Fruit fly (Drosophila melanogaster) whole organism, embryonic: Measurements from ENCODE around the gene Reck.
A peak's percentile ranks its signal among the peaks of the same experiment; 100 is the strongest.

Experiments used
- Atf6 ChIP-seq: fragments of 200-800 bp; sonication (Bioruptor generic); IDR thresholded peaks from 2 replicates; pipeline ENCODE4 v1.3.6; 2022; ENCODE audit warnings: missing biosample characterization, missing genetic modification characterization
- BtbVII ChIP-seq: fragments of 200-800 bp; sonication (Bioruptor generic); optimal IDR thresholded peaks from 3 replicates; lab custom pipeline; 2017; ENCODE audit warnings: missing biosample characterization, mild to moderate bottlenecking, missing genetic modification characterization
- CG12071 ChIP-seq: fragments of 200-800 bp; sonication (Bioruptor generic); optimal IDR thresholded peaks from 3 replicates; lab custom pipeline; 2018; ENCODE audit warnings: missing biosample characterization, mild to moderate bottlenecking, missing genetic modification characterization
- CG1233 ChIP-seq: fragments of 200-800 bp; sonication (Bioruptor generic); optimal IDR thresholded peaks from 4 replicates; lab custom pipeline; 2018; ENCODE audit warnings: missing biosample characterization, mild to moderate bottlenecking, missing genetic modification characterization
- CG14050 ChIP-seq: fragments of 200-800 bp; sonication (Bioruptor generic); IDR thresholded peaks from 3 replicates; pipeline ENCODE4 v1.3.6; 2022; ENCODE audit warnings: missing biosample characterization, missing genetic modification characterization
- CG15073 ChIP-seq: fragments of 200-800 bp; sonication (Bioruptor generic); optimal IDR thresholded peaks from 2 replicates; lab custom pipeline; 2016; ENCODE audit warnings: missing biosample characterization, missing genetic modification characterization
- CG17328 ChIP-seq: fragments of 200-800 bp; sonication (Bioruptor generic); IDR thresholded peaks from 2 replicates; pipeline ENCODE4 v1.3.6; 2022; ENCODE audit warnings: missing biosample characterization, missing genetic modification characterization
- CG17802 ChIP-seq: fragments of 200-800 bp; sonication (Bioruptor generic); optimal IDR thresholded peaks from 2 replicates; lab custom pipeline; 2018; ENCODE audit warnings: missing biosample characterization, mild to moderate bottlenecking, missing genetic modification characterization, moderate library complexity
- CG33213 ChIP-seq: fragments of 200-800 bp; sonication (Bioruptor generic); optimal IDR thresholded peaks from 3 replicates; lab custom pipeline; 2016; ENCODE audit warnings: missing biosample characterization, missing genetic modification characterization
- CG5245 ChIP-seq: fragments of 200-800 bp; sonication (Bioruptor generic); optimal IDR thresholded peaks from 3 replicates; lab custom pipeline; 2016; ENCODE audit warnings: missing biosample characterization, missing genetic modification characterization
- CG6254 ChIP-seq: fragments of 200-800 bp; sonication (Bioruptor generic); optimal IDR thresholded peaks from 3 replicates; lab custom pipeline; 2017; ENCODE audit warnings: mild to moderate bottlenecking, missing biosample characterization, missing genetic modification reagents, missing genetic modification characterization
- CG7839 ChIP-seq: fragments of 200-800 bp; sonication (Bioruptor generic); optimal IDR thresholded peaks from 3 replicates; lab custom pipeline; 2018; ENCODE audit warnings: missing biosample characterization, mild to moderate bottlenecking, missing genetic modification characterization, moderate library complexity
- CG7928 ChIP-seq: fragments of 200-800 bp; sonication (Bioruptor generic); optimal IDR thresholded peaks from 2 replicates; lab custom pipeline; 2017; ENCODE audit warnings: missing biosample characterization, mild to moderate bottlenecking, missing genetic modification characterization
- CG7963 ChIP-seq: fragments of 200-800 bp; sonication (Bioruptor generic); IDR thresholded peaks from 3 replicates; pipeline ENCODE4 v1.3.6; 2022; ENCODE audit warnings: missing biosample characterization, missing genetic modification characterization; ENCODE audit not compliant: partially characterized antibody
- CG9817 ChIP-seq: fragments of 200-800 bp; sonication (Bioruptor generic); optimal IDR thresholded peaks from 2 replicates; lab custom pipeline; 2018; ENCODE audit warnings: missing biosample characterization, mild to moderate bottlenecking, missing genetic modification characterization, moderate library complexity
- GATAe ChIP-seq: fragments of 200-800 bp; sonication (Bioruptor generic); conservative IDR thresholded peaks from 2 replicates; pipeline ENCODE4 v1.3.6; 2022; ENCODE audit warnings: missing biosample characterization, missing genetic modification characterization
- Hmr ChIP-seq: fragments of 200-800 bp; sonication (Bioruptor generic); optimal IDR thresholded peaks from 3 replicates; lab custom pipeline; 2017; ENCODE audit warnings: mild to moderate bottlenecking, missing biosample characterization, missing genetic modification reagents, missing genetic modification characterization
- Hr51 ChIP-seq, 2 experiments: fragments of 200-800 bp; sonication (Bioruptor generic); optimal IDR thresholded peaks; 2 replicates in 1 of 2; 3 replicates in 1 of 2; lab custom pipeline; 2016 to 2018; ENCODE audit warnings: missing biosample characterization in 2 of 2, missing genetic modification characterization in 2 of 2, mild to moderate bottlenecking in 1 of 2, moderate library complexity in 1 of 2
- Med ChIP-seq: fragments of 200-800 bp; sonication (Bioruptor generic); peaks from one replicate; lab custom pipeline; 2016; ENCODE audit warnings: missing biosample characterization, missing genetic modification characterization, mild to moderate bottlenecking, inconsistent platforms, moderate library complexity
- Mes4 ChIP-seq: fragments of 200-800 bp; sonication (Bioruptor generic); optimal IDR thresholded peaks from 2 replicates; lab custom pipeline; 2016; ENCODE audit warnings: missing biosample characterization, missing genetic modification characterization
- Neu2 ChIP-seq: fragments of 200-800 bp; sonication (Bioruptor generic); optimal IDR thresholded peaks from 3 replicates; lab custom pipeline; 2016; ENCODE audit warnings: missing biosample characterization, missing genetic modification characterization, borderline replicate concordance
- Poxn ChIP-seq: fragments of 200-800 bp; sonication (Bioruptor generic); IDR thresholded peaks from 2 replicates; pipeline ENCODE4 v1.3.6; 2022; ENCODE audit warnings: missing biosample characterization, missing genetic modification characterization
- Sox102F ChIP-seq: fragments of 200-800 bp; sonication (Bioruptor generic); optimal IDR thresholded peaks from 2 replicates; lab custom pipeline; 2018; ENCODE audit warnings: missing biosample characterization, mild to moderate bottlenecking, missing genetic modification characterization, moderate library complexity
- Trl ChIP-seq, 3 experiments: fragments of >200 bp in 2 of 3; fragments of 200-800 bp in 1 of 3; sonication (Bioruptor generic) in 1 of 3; optimal IDR thresholded peaks; 2 replicates in 1 of 3; 3 replicates in 2 of 3; lab custom pipeline; 2016 to 2017; ENCODE audit warnings: missing biosample characterization in 1 of 3, missing genetic modification characterization in 1 of 3
- Vsx1 ChIP-seq: fragments of 200-800 bp; sonication (Bioruptor generic); optimal IDR thresholded peaks from 2 replicates; lab custom pipeline; 2017; ENCODE audit warnings: missing biosample characterization, mild to moderate bottlenecking, missing genetic modification characterization, missing genetic modification reagents
- YL-1 ChIP-seq: fragments of 200-800 bp; sonication (Bioruptor generic); optimal IDR thresholded peaks from 3 replicates; lab custom pipeline; 2017; ENCODE audit warnings: missing biosample characterization, mild to moderate bottlenecking, missing genetic modification characterization
- abd-A ChIP-seq: fragments of 200-800 bp; sonication (Bioruptor generic); optimal IDR thresholded peaks from 3 replicates; lab custom pipeline; 2019; ENCODE audit warnings: missing biosample characterization, mild to moderate bottlenecking, missing genetic modification characterization, moderate library complexity
- ap ChIP-seq: fragments of 200-800 bp; sonication (Bioruptor generic); IDR thresholded peaks from 2 replicates; pipeline ENCODE4 v1.3.6; 2022; ENCODE audit warnings: missing biosample characterization, missing genetic modification characterization
- crp ChIP-seq, 2 experiments: fragments of 200-800 bp; sonication (Bioruptor generic); optimal IDR thresholded peaks; 2 replicates in 1 of 2; 3 replicates in 1 of 2; lab custom pipeline; 2017; ENCODE audit warnings: missing biosample characterization in 2 of 2, missing genetic modification characterization in 2 of 2, mild to moderate bottlenecking in 1 of 2, moderate library complexity in 1 of 2
- cwo ChIP-seq: fragments of 200-800 bp; sonication (Bioruptor generic); optimal IDR thresholded peaks from 3 replicates; lab custom pipeline; 2017; ENCODE audit warnings: missing biosample characterization, missing genetic modification characterization, mild to moderate bottlenecking, moderate library complexity, missing genetic modification reagents
- danr ChIP-seq: fragments of 200-800 bp; sonication (Bioruptor generic); IDR thresholded peaks from 2 replicates; pipeline ENCODE4 v1.3.6; 2022; ENCODE audit warnings: missing biosample characterization, missing genetic modification characterization
- dpn ChIP-seq, 2 experiments: fragments of 200-800 bp; sonication (Bioruptor generic); optimal IDR thresholded peaks; 3 replicates each; lab custom pipeline; 2016; ENCODE audit warnings: missing biosample characterization in 2 of 2, missing genetic modification characterization in 2 of 2
- en ChIP-seq: fragments of 200-800 bp; sonication (Bioruptor generic); optimal IDR thresholded peaks from 2 replicates; lab custom pipeline; 2016; ENCODE audit warnings: missing biosample characterization, missing genetic modification characterization
- gcm ChIP-seq: fragments of 200-800 bp; sonication (Bioruptor generic); optimal IDR thresholded peaks from 2 replicates; lab custom pipeline; 2019; ENCODE audit warnings: missing biosample characterization, mild to moderate bottlenecking, missing genetic modification characterization, moderate library complexity
- grau ChIP-seq: fragments of 200-800 bp; optimal IDR thresholded peaks from 3 replicates; lab custom pipeline; 2019; ENCODE audit warnings: missing biosample characterization, mild to moderate bottlenecking, missing genetic modification characterization, moderate library complexity
- kah ChIP-seq: fragments of 200-800 bp; sonication (Bioruptor generic); optimal IDR thresholded peaks from 2 replicates; lab custom pipeline; 2018; ENCODE audit warnings: missing biosample characterization, mild to moderate bottlenecking, missing genetic modification characterization
- nmo ChIP-seq: fragments of 200-800 bp; sonication (Bioruptor generic); optimal IDR thresholded peaks from 2 replicates; lab custom pipeline; 2018; ENCODE audit warnings: missing biosample characterization, mild to moderate bottlenecking, missing genetic modification characterization, moderate library complexity
- nom ChIP-seq: fragments of 200-800 bp; sonication (Bioruptor generic); optimal IDR thresholded peaks from 2 replicates; lab custom pipeline; 2017; ENCODE audit warnings: missing biosample characterization, missing genetic modification characterization, mild to moderate bottlenecking, moderate library complexity, missing genetic modification reagents
- pan ChIP-seq, 4 experiments: fragments of >200 bp in 3 of 4; fragments of 200-800 bp in 1 of 4; sonication (Bioruptor generic) in 1 of 4; optimal IDR thresholded peaks in 3 of 4; IDR thresholded peaks in 1 of 4; 2 replicates each; pipeline versions ENCODE4 v1.3.6 to Lab custom; 2017 to 2022; ENCODE audit warnings: missing biosample characterization in 2 of 4, missing genetic modification characterization in 2 of 4, mixed read lengths in 1 of 4
- pita ChIP-seq: fragments of 200-800 bp; sonication (Bioruptor generic); optimal IDR thresholded peaks from 2 replicates; lab custom pipeline; 2017; ENCODE audit warnings: missing biosample characterization, mild to moderate bottlenecking, missing genetic modification characterization
- pros ChIP-seq: fragments of 200-800 bp; sonication (Bioruptor generic); optimal IDR thresholded peaks from 3 replicates; lab custom pipeline; 2019; ENCODE audit warnings: missing biosample characterization, mild to moderate bottlenecking, missing genetic modification characterization, moderate library complexity
- repo ChIP-seq: fragments of 200-800 bp; sonication (Bioruptor generic); optimal IDR thresholded peaks from 2 replicates; lab custom pipeline; 2016; ENCODE audit warnings: missing biosample characterization, missing genetic modification characterization
- schlank ChIP-seq: fragments of 200-800 bp; sonication (Bioruptor generic); optimal IDR thresholded peaks from 2 replicates; lab custom pipeline; 2018; ENCODE audit warnings: missing biosample characterization, mild to moderate bottlenecking, missing genetic modification characterization
- sens ChIP-seq: fragments of 200-800 bp; sonication (Bioruptor generic); peaks from one replicate; lab custom pipeline; 2016; ENCODE audit warnings: missing biosample characterization, missing genetic modification characterization
- sqz ChIP-seq: fragments of 200-800 bp; sonication (Bioruptor generic); optimal IDR thresholded peaks from 3 replicates; lab custom pipeline; 2018; ENCODE audit warnings: missing biosample characterization, mild to moderate bottlenecking, missing genetic modification characterization
- ssp ChIP-seq: fragments of 200-800 bp; sonication (Bioruptor generic); IDR thresholded peaks from 2 replicates; pipeline ENCODE4 v1.3.6; 2022; ENCODE audit warnings: missing biosample characterization, missing genetic modification characterization
- tio ChIP-seq: fragments of 200-800 bp; sonication (Bioruptor generic); optimal IDR thresholded peaks from 2 replicates; lab custom pipeline; 2017; ENCODE audit warnings: missing biosample characterization, missing genetic modification characterization, inconsistent platforms
- yki ChIP-seq: fragments of >200 bp; optimal IDR thresholded peaks from 3 replicates; lab custom pipeline; 2018

The Reck gene

dm6 chr3L:14956288-14957032 lies 57.4 kb downstream of the Reck start (continued):
- peak; percentile 16 for TF ChIP-seq CG33213
- no peak for TF ChIP-seq BtbVII (GFP tag; lab: Kevin White, UChicago)
- no peak for TF ChIP-seq CG12071
- TF ChIP-seq ap (GFP tag; lab: Robert Waterston, UW), result no peak
- TF ChIP-seq nom (GFP tag; lab: Kevin White, UChicago), result no peak
- TF ChIP-seq CG9817 (tag; lab: Kevin White, UChicago), result no peak
- TF ChIP-seq cwo (GFP tag; lab: Kevin White, UChicago), result no peak
- TF ChIP-seq tio, result peak; percentile 24
- no peak for TF ChIP-seq Sox102F (GFP tag; lab: Kevin White, UChicago)
- no peak for TF ChIP-seq Trl (optimal IDR thresholded peaks at IDR 0.05; lab: Kevin White, UChicago)
- peak; percentile 6 for TF ChIP-seq Trl (GFP tag; optimal IDR thresholded peaks at IDR 0.05; lab: Kevin White, UChicago)
- TF ChIP-seq pita, result no peak
- TF ChIP-seq CG7839, result no peak
- TF ChIP-seq nmo, result no peak
- peak; percentile 48 for TF ChIP-seq YL-1 (GFP tag; lab: Kevin White, UChicago)
- TF ChIP-seq CG17802, result no peak
- peak in 1 of 2 experiments; percentile 20 for TF ChIP-seq dpn (GFP tag; optimal IDR thresholded peaks at IDR 0.05; lab: Kevin White, UChicago)
- TF ChIP-seq Hr51 (GFP tag; optimal IDR thresholded peaks at IDR 0.05; lab: Kevin White, UChicago), result peak in 1 of 2 experiments; percentile 35
- no peak for TF ChIP-seq CG14050 (GFP tag; lab: Robert Waterston, UW)
- no peak for TF ChIP-seq Neu2 (GFP tag; lab: Kevin White, UChicago)
- no peak for TF ChIP-seq ssp (GFP tag; lab: Robert Waterston, UW)
- TF ChIP-seq CG15073 (GFP tag; lab: Kevin White, UChicago), result no peak
- TF ChIP-seq yki (lab: Kevin White, UChicago), result no peak
- TF ChIP-seq kah (GFP tag; lab: Kevin White, UChicago), result no peak
- TF ChIP-seq Med (GFP tag; lab: Kevin White, UChicago), result no peak
- TF ChIP-seq Poxn (GFP tag; lab: Robert Waterston, UW), result no peak
- peak; percentile 40 for TF ChIP-seq gcm (GFP tag; lab: Kevin White, UChicago)
- peak; percentile 50 for TF ChIP-seq CG6254
- TF ChIP-seq CG7928, result no peak
- TF ChIP-seq schlank (tag; lab: Kevin White, UChicago), result no peak
- peak; percentile 6 for TF ChIP-seq Mes4 (GFP tag; lab: Kevin White, UChicago)
- TF ChIP-seq en (GFP tag; lab: Kevin White, UChicago), result peak; percentile 3
- no peak for TF ChIP-seq pan (optimal IDR thresholded peaks at IDR 0.05; lab: Kevin White, UChicago)
- no peak for TF ChIP-seq pan (GFP tag; optimal IDR thresholded peaks at IDR 0.05 in 1 of 2, IDR thresholded peaks at IDR 0.05 in 1 of 2)
- no peak for TF ChIP-seq grau (tag; lab: Kevin White, UChicago)
- no peak for TF ChIP-seq CG5245 (GFP tag; lab: Kevin White, UChicago)
- peak; percentile 65 for TF ChIP-seq pros (GFP tag; lab: Kevin White, UChicago)
- TF ChIP-seq danr (GFP tag; lab: Robert Waterston, UW), result no peak
- TF ChIP-seq crp (GFP tag; optimal IDR thresholded peaks at IDR 0.05; lab: Kevin White, UChicago), result no peak
- no peak for TF ChIP-seq GATAe (GFP tag; lab: Robert Waterston, UW)
- TF ChIP-seq sqz (GFP tag; lab: Kevin White, UChicago), result peak; percentile 65
- peak; percentile 42; the same call in 1 of the 2 replicates for TF ChIP-seq CG17328 (GFP tag; lab: Robert Waterston, UW)
- TF ChIP-seq Hmr (GFP tag; lab: Kevin White, UChicago), result no peak
- TF ChIP-seq sens (GFP tag; lab: Kevin White, UChicago), result peak; percentile 93
- no peak for TF ChIP-seq Atf6 (GFP tag; lab: Robert Waterston, UW)
- no peak for TF ChIP-seq repo (GFP tag; lab: Kevin White, UChicago)
- no peak for TF ChIP-seq CG7963 (GFP tag; lab: Robert Waterston, UW)
- TF ChIP-seq Vsx1, result peak; percentile 54
- TF ChIP-seq abd-A (tag; lab: Kevin White, UChicago), result no peak
- TF ChIP-seq CG1233 (GFP tag; lab: Kevin White, UChicago), result peak; percentile 79
